Worm (Caenorhabditis elegans): ENCODE results near the gene str-20.

DNA sequence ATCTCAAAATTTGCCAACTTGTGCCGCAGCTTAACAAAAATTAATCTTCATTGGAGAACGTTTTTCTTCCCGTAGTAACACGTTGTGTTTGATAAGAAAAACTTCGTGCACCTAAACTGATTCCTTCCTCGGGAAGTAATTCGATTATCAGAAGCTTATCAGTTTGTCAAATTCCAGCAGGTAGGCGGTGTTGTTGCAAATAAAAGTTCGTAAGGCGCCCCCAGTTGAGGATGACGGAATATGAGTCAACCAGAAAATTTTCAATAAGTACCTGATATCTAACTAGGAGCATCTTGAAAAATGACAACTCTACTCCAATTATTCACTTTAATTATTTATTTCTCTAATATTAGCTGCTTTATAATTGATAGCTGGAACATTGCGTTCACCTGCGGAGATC is 14.4 kb upstream of the str-20 start, which contains the start of gene C05E4.7:
- TF ChIP-seq snpc-4 (tag; optimal IDR thresholded peaks at IDR 0.05) (no peak), mep-1 (tag; optimal IDR thresholded peaks at IDR 0.05) (no peak), pha-4 (tag; optimal IDR thresholded peaks at IDR 0.05) (no peak), ztf-11 (tag; optimal IDR thresholded peaks at IDR 0.05) (no peak), bed-3 (GFP tag; optimal IDR thresholded peaks at IDR 0.05) (no peak), unc-39 (tag; optimal IDR thresholded peaks at IDR 0.05) (no peak), nhr-12 (tag; optimal IDR thresholded peaks at IDR 0.05) (no peak), nhr-28 (tag; optimal IDR thresholded peaks at IDR 0.05) (no peak)
